Worm (Caenorhabditis elegans) whole organism, late embryonic: ENCODE measurements around the gene ZC302.3.

Source experiments
- C08G9.2 ChIP-seq: sonication (generic microtip); optimal IDR thresholded peaks from 2 replicates; lab custom pipeline; 2016; ENCODE audit warnings: mild to moderate bottlenecking, missing genetic modification characterization, moderate library complexity, missing compliant biosample characterization
- C38D4.7 ChIP-seq: fragments of 200-800 bp; sonication (Bioruptor generic); optimal IDR thresholded peaks from 2 replicates; lab custom pipeline; 2018; ENCODE audit warnings: mild to moderate bottlenecking, missing genetic modification characterization, moderate library complexity, missing compliant biosample characterization
- K09A11.1 ChIP-seq: sonication (generic microtip); optimal IDR thresholded peaks from 2 replicates; lab custom pipeline; 2017; ENCODE audit warnings: antibody characterized with exemption, mild to moderate bottlenecking, missing genetic modification characterization, missing compliant biosample characterization; ENCODE audit not compliant: insufficient read depth
- T23F11.4 ChIP-seq: fragments of 200-800 bp; sonication (Bioruptor generic); optimal IDR thresholded peaks from 2 replicates; lab custom pipeline; 2018; ENCODE audit warnings: mild to moderate bottlenecking, missing genetic modification characterization, missing compliant biosample characterization
- ama-1 ChIP-seq: fragments of 150-350 bp; optimal IDR thresholded peaks from 2 replicates; lab custom pipeline; 2014
- ceh-14 ChIP-seq: sonication (generic microtip); optimal IDR thresholded peaks from 2 replicates; lab custom pipeline; 2016; ENCODE audit warnings: missing genotype, missing genetic modification characterization, missing compliant biosample characterization
- ceh-18 ChIP-seq: sonication (generic microtip); optimal IDR thresholded peaks from 2 replicates; lab custom pipeline; 2016; ENCODE audit warnings: missing genetic modification characterization, missing compliant biosample characterization
- ceh-19 ChIP-seq: fragments of 200-800 bp; sonication (Bioruptor generic); optimal IDR thresholded peaks from 2 replicates; lab custom pipeline; 2018; ENCODE audit warnings: mild to moderate bottlenecking, missing genetic modification characterization, missing compliant biosample characterization
- ceh-22 ChIP-seq: sonication (generic microtip); optimal IDR thresholded peaks from 2 replicates; lab custom pipeline; 2017; ENCODE audit warnings: missing biosample characterization, missing genetic modification characterization
- ceh-24 ChIP-seq: sonication (generic microtip); optimal IDR thresholded peaks from 2 replicates; lab custom pipeline; 2016; ENCODE audit warnings: mild to moderate bottlenecking, missing genetic modification characterization, missing compliant biosample characterization
- ceh-31 ChIP-seq: sonication (generic microtip); optimal IDR thresholded peaks from 2 replicates; lab custom pipeline; 2016; ENCODE audit warnings: missing genetic modification characterization, missing compliant biosample characterization
- ceh-34 ChIP-seq: sonication (generic microtip); optimal IDR thresholded peaks from 2 replicates; lab custom pipeline; 2016; ENCODE audit warnings: mild to moderate bottlenecking, missing genetic modification characterization, missing compliant biosample characterization
- ceh-45 ChIP-seq: fragments of 200-800 bp; sonication (Bioruptor generic); IDR thresholded peaks from 2 replicates; pipeline ENCODE4 v1.3.6; 2022; ENCODE audit warnings: missing genetic modification reagents, missing genetic modification characterization, missing compliant biosample characterization
- ceh-48 ChIP-seq: sonication (generic microtip); optimal IDR thresholded peaks from 2 replicates; lab custom pipeline; 2016; ENCODE audit warnings: missing genetic modification characterization, inconsistent platforms, missing compliant biosample characterization
- dmd-4 ChIP-seq: sonication (generic microtip); optimal IDR thresholded peaks from 2 replicates; lab custom pipeline; 2016; ENCODE audit warnings: borderline replicate concordance, missing genetic modification characterization, missing compliant biosample characterization
- dve-1 ChIP-seq: sonication (generic microtip); optimal IDR thresholded peaks from 2 replicates; lab custom pipeline; 2017; ENCODE audit warnings: antibody characterized with exemption, mild to moderate bottlenecking, missing genetic modification characterization, missing compliant biosample characterization
- elt-2 ChIP-seq: sonication (generic microtip); optimal IDR thresholded peaks from 2 replicates; lab custom pipeline; 2016; ENCODE audit warnings: missing genetic modification reagents, missing genetic modification characterization, missing compliant biosample characterization
- elt-4 ChIP-seq: sonication (generic microtip); optimal IDR thresholded peaks from 2 replicates; lab custom pipeline; 2016; ENCODE audit warnings: missing genetic modification characterization, missing compliant biosample characterization
- eyg-1 ChIP-seq: sonication (generic microtip); optimal IDR thresholded peaks from 2 replicates; lab custom pipeline; 2016; ENCODE audit warnings: missing genotype, missing genetic modification characterization, missing compliant biosample characterization
- fkh-10 ChIP-seq: fragments of 150-350 bp; optimal IDR thresholded peaks from 2 replicates; lab custom pipeline; 2014; ENCODE audit warnings: missing biosample characterization, missing genetic modification reagents, missing genetic modification characterization
- hlh-13 ChIP-seq: fragments of 200-800 bp; sonication (Bioruptor generic); optimal IDR thresholded peaks from 2 replicates; lab custom pipeline; 2018; ENCODE audit warnings: mild to moderate bottlenecking, missing genetic modification characterization, missing compliant biosample characterization
- hlh-15 ChIP-seq: sonication (generic microtip); optimal IDR thresholded peaks from 2 replicates; lab custom pipeline; 2016; ENCODE audit warnings: missing genetic modification characterization, missing compliant biosample characterization
- hlh-30 ChIP-seq: sonication (generic microtip); optimal IDR thresholded peaks from 2 replicates; lab custom pipeline; 2017; ENCODE audit warnings: antibody characterized with exemption, missing genetic modification characterization, missing compliant biosample characterization; ENCODE audit not compliant: insufficient read depth
- lim-6 ChIP-seq: sonication (generic microtip); optimal IDR thresholded peaks from 2 replicates; lab custom pipeline; 2016; ENCODE audit warnings: missing genetic modification characterization, missing compliant biosample characterization
- mec-3 ChIP-seq: sonication (generic microtip); optimal IDR thresholded peaks from 2 replicates; lab custom pipeline; 2016; ENCODE audit warnings: borderline replicate concordance, missing genetic modification characterization, missing compliant biosample characterization
- nfya-1 ChIP-seq: sonication (generic microtip); optimal IDR thresholded peaks from 2 replicates; lab custom pipeline; 2017; ENCODE audit warnings: missing genetic modification characterization, mild to moderate bottlenecking, missing compliant biosample characterization, antibody characterized with exemption, moderate library complexity
- nhr-232 ChIP-seq: sonication (generic microtip); optimal IDR thresholded peaks from 2 replicates; lab custom pipeline; 2016; ENCODE audit warnings: missing genetic modification characterization, missing compliant biosample characterization
- odd-2 ChIP-seq: sonication (generic microtip); optimal IDR thresholded peaks from 2 replicates; lab custom pipeline; 2017; ENCODE audit warnings: antibody characterized with exemption, mild to moderate bottlenecking, missing genetic modification characterization, missing compliant biosample characterization
- pag-3 ChIP-seq: sonication (generic microtip); optimal IDR thresholded peaks from 2 replicates; lab custom pipeline; 2016; ENCODE audit warnings: missing compliant biosample characterization, missing genetic modification characterization, borderline replicate concordance
- pax-1 ChIP-seq: fragments of 150-350 bp; optimal IDR thresholded peaks from 2 replicates; lab custom pipeline; 2014; ENCODE audit warnings: missing biosample characterization, missing genetic modification characterization
- pha-4 ChIP-seq: fragments of 150-350 bp; optimal IDR thresholded peaks from 2 replicates; lab custom pipeline; 2018; ENCODE audit warnings: missing biosample characterization, missing genetic modification reagents, missing genetic modification characterization
- pqm-1 ChIP-seq: sonication (generic microtip); optimal IDR thresholded peaks from 2 replicates; lab custom pipeline; 2016; ENCODE audit warnings: missing genetic modification characterization, missing compliant biosample characterization
- pros-1 ChIP-seq: fragments of 150-350 bp; optimal IDR thresholded peaks from 2 replicates; lab custom pipeline; 2014; ENCODE audit warnings: missing biosample characterization, missing genetic modification reagents, missing genetic modification characterization
- rnt-1 ChIP-seq: sonication (generic microtip); optimal IDR thresholded peaks from 2 replicates; lab custom pipeline; 2016; ENCODE audit warnings: missing genetic modification characterization, missing compliant biosample characterization
- sox-2 ChIP-seq: fragments of 200-800 bp; sonication (Bioruptor generic); IDR thresholded peaks from 2 replicates; pipeline ENCODE4 v1.3.6; 2022; ENCODE audit warnings: missing genetic modification reagents, missing genetic modification characterization, missing compliant biosample characterization
- sox-4 ChIP-seq: sonication (generic microtip); optimal IDR thresholded peaks from 2 replicates; lab custom pipeline; 2017; ENCODE audit warnings: mild to moderate bottlenecking, missing genetic modification characterization, inconsistent platforms, missing compliant biosample characterization
- unc-55 ChIP-seq: sonication (generic microtip); optimal IDR thresholded peaks from 2 replicates; lab custom pipeline; 2017; ENCODE audit warnings: missing biosample characterization, missing genetic modification reagents, missing genetic modification characterization
- zip-5 ChIP-seq: sonication (generic microtip); optimal IDR thresholded peaks from 2 replicates; lab custom pipeline; 2016; ENCODE audit warnings: missing genetic modification characterization, missing compliant biosample characterization
- ztf-16 ChIP-seq: sonication (generic microtip); optimal IDR thresholded peaks from 2 replicates; lab custom pipeline; 2017; ENCODE audit warnings: missing genetic modification characterization, missing compliant biosample characterization

The ZC302.3 gene

ce11 chrV:10720303-10720847, 20.9 kb downstream of the ZC302.3 start:
- TF ChIP-seq unc-55 (GFP tag; lab: Kevin White, UChicago) (peak; percentile 78), elt-2 (tag; lab: Kevin White, UChicago) (peak; percentile 54), rnt-1 (peak; percentile 54), zip-5 (tag; lab: Kevin White, UChicago) (no peak)

- TF ChIP-seq hlh-30 (tag; lab: Kevin White, UChicago) (peak; percentile 94), nfya-1 (tag; lab: Kevin White, UChicago) (peak; percentile 26), ceh-19 (GFP tag; lab: Kevin White, UChicago) (no peak), mec-3 (tag; lab: Kevin White, UChicago) (no peak), hlh-15 (tag; lab: Kevin White, UChicago) (no peak), ceh-18 (no peak), unc-55 (GFP tag; lab: Kevin White, UChicago) (peak; percentile 21), elt-4 (tag; lab: Kevin White, UChicago) (no peak), dve-1 (tag; lab: Kevin White, UChicago) (peak; percentile 23)
Observed at ce11 chrV:10719833-10720170, 21.5 kb downstream of the ZC302.3 start.

- TF ChIP-seq sox-4 (tag; lab: Kevin White, UChicago) (no peak), odd-2 (tag; lab: Kevin White, UChicago) (no peak), ceh-48 (tag; lab: Kevin White, UChicago) (no peak), sox-2 (no peak), pros-1 (tag; lab: Kevin White, UChicago) (no peak), ceh-18 (peak; percentile 39), K09A11.1 (peak; percentile 26), ceh-14 (no peak), ceh-34 (tag; lab: Kevin White, UChicago) (no peak), pqm-1 (tag; lab: Kevin White, UChicago) (no peak), hlh-15 (tag; lab: Kevin White, UChicago) (no peak), pax-1 (tag; lab: Kevin White, UChicago) (no peak), lim-6 (tag; lab: Kevin White, UChicago) (no peak), hlh-13 (GFP tag; lab: Kevin White, UChicago) (no peak), fkh-10 (GFP tag; lab: Kevin White, UChicago) (no peak), zip-5 (tag; lab: Kevin White, UChicago) (no peak), ceh-45 (GFP tag; lab: Robert Waterston, UW) (no peak), hlh-30 (tag; lab: Kevin White, UChicago) (peak; percentile 37)
Observed at ce11 chrV:10719019-10719832, 22.0 kb downstream of the ZC302.3 start.

ce11 chrV:10718037-10718436, 23.2 kb downstream of the ZC302.3 start:
- TF ChIP-seq C08G9.2 (no peak), pag-3 (no peak)
- TF ChIP-seq, all 69 proteins: peak for 0

ce11 chrV:10716865-10717713, 24.2 kb downstream of the ZC302.3 start:
- TF ChIP-seq eyg-1: peak; percentile 45
- TF ChIP-seq pros-1 (tag; lab: Kevin White, UChicago): no peak
- no peak for TF ChIP-seq lim-6 (tag; lab: Kevin White, UChicago)
- TF ChIP-seq ceh-48 (tag; lab: Kevin White, UChicago): no peak
- peak; percentile 8 for TF ChIP-seq ceh-31
- no peak for TF ChIP-seq ceh-24 (tag; lab: Kevin White, UChicago)
- TF ChIP-seq ztf-16 (tag; lab: Kevin White, UChicago): peak; percentile 27
- peak; percentile 29 for TF ChIP-seq ceh-14
- peak; percentile 2 for TF ChIP-seq rnt-1
- no peak for TF ChIP-seq sox-4 (tag; lab: Kevin White, UChicago)
- TF ChIP-seq ceh-34 (tag; lab: Kevin White, UChicago): peak; percentile 65
- TF ChIP-seq T23F11.4 (GFP tag; lab: Kevin White, UChicago): peak; percentile 28
- TF ChIP-seq ama-1 (lab: Kevin White, UChicago): no peak
- TF ChIP-seq C38D4.7: peak; percentile 29
- TF ChIP-seq zip-5 (tag; lab: Kevin White, UChicago): no peak
- TF ChIP-seq dmd-4: no peak
- no peak for TF ChIP-seq unc-55 (GFP tag; lab: Kevin White, UChicago)
- TF ChIP-seq ceh-22 (tag; lab: Kevin White, UChicago): peak; percentile 58
- TF ChIP-seq nhr-232 (tag; lab: Kevin White, UChicago): peak; percentile 34
- peak; percentile 26 for TF ChIP-seq pag-3
- TF ChIP-seq ceh-19 (GFP tag; lab: Kevin White, UChicago): no peak
- no peak for TF ChIP-seq pha-4 (tag; lab: Kevin White, UChicago)
